Fruit fly (Drosophila melanogaster) whole organism, wandering third instar larva: ENCODE results near the gene CG8564.

ENCODE experiments used
- CG32264 ChIP-seq: fragments of 200-800 bp; sonication (Bioruptor generic); optimal IDR thresholded peaks from 2 replicates; lab custom pipeline; 2016; ENCODE audit warnings: missing biosample characterization, missing genetic modification characterization
- GATAd ChIP-seq: sonication (Bioruptor generic); optimal IDR thresholded peaks from 2 replicates; lab custom pipeline; 2016; ENCODE audit warnings: missing biosample characterization, missing genetic modification characterization
- OdsH ChIP-seq: fragments of 200-800 bp; sonication (Bioruptor generic); optimal IDR thresholded peaks from 2 replicates; lab custom pipeline; 2016; ENCODE audit warnings: missing biosample characterization, mild to moderate bottlenecking, missing genetic modification characterization
- Rel ChIP-seq, 2 experiments: fragments of 200-800 bp; sonication (Bioruptor generic) in 1 of 2; optimal IDR thresholded peaks; 2 replicates in 1 of 2; 3 replicates in 1 of 2; lab custom pipeline; 2016 to 2019; ENCODE audit warnings: mild to moderate bottlenecking in 2 of 2, missing biosample characterization in 2 of 2, missing genetic modification characterization in 2 of 2, moderate library complexity in 1 of 2
- Vsx2 ChIP-seq: fragments of 200-300, 225-300 bp; sonication (Bioruptor generic); optimal IDR thresholded peaks from 2 replicates; lab custom pipeline; 2018; ENCODE audit warnings: missing biosample characterization, missing genetic modification characterization; ENCODE audit not compliant: partially characterized antibody
- jim ChIP-seq: fragments of 175-275, 200-325 bp; sonication (Bioruptor generic); optimal IDR thresholded peaks from 2 replicates; lab custom pipeline; 2016; ENCODE audit warnings: missing biosample characterization, mild to moderate bottlenecking, missing genetic modification characterization
- pan ChIP-seq: fragments of >200 bp; optimal IDR thresholded peaks from 2 replicates; lab custom pipeline; 2017
- rgr ChIP-seq: fragments of 200-800 bp; sonication (Bioruptor generic); optimal IDR thresholded peaks from 3 replicates; lab custom pipeline; 2016; ENCODE audit warnings: missing biosample characterization, mild to moderate bottlenecking, missing genetic modification characterization
- sage ChIP-seq: fragments of 200-800 bp; sonication (Bioruptor generic); optimal IDR thresholded peaks from 2 replicates; lab custom pipeline; 2016; ENCODE audit warnings: missing biosample characterization, mild to moderate bottlenecking, missing genetic modification characterization
- sv ChIP-seq: fragments of 200-800 bp; sonication (Bioruptor generic); optimal IDR thresholded peaks from 3 replicates; lab custom pipeline; 2016; ENCODE audit warnings: missing biosample characterization, missing genetic modification characterization
- usp ChIP-seq: fragments of >200 bp; optimal IDR thresholded peaks from 2 replicates; lab custom pipeline; 2017; ENCODE audit warnings: missing biosample characterization, missing genetic modification characterization

DNA sequence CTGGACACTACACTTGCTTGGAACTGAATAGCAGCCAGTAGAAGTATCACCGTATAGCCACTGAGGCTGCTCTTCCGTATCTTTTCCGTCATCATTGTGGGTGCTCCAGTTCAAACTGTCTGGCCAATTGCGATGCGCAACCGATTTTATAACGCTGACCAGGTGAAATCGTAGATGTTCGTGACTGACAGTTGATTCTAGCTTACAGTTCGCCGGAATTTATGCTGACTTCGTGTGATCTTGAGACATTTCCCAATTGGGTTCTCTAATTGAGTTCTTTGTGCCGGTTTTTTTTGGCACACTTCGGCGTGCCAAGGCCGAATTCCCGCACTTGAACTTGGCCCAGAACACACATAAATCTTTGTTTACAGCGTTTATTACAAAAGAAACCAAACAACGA lies 40.8 kb downstream of the CG8564 start, which contains the start of gene CG14834:
- no peak for TF ChIP-seq CG32264 (GFP tag; lab: Kevin White, UChicago)
- TF ChIP-seq GATAd: no peak
- no peak for TF ChIP-seq sage
- no peak for TF ChIP-seq Vsx2 (GFP tag; lab: Kevin White, UChicago)
- no peak for TF ChIP-seq rgr (GFP tag; lab: Kevin White, UChicago)
- no peak for TF ChIP-seq sv (GFP tag; lab: Kevin White, UChicago)
- no peak for TF ChIP-seq jim
- no peak for TF ChIP-seq usp (GFP tag; lab: Kevin White, UChicago)
- TF ChIP-seq OdsH (GFP tag; lab: Kevin White, UChicago): no peak
- TF ChIP-seq pan: no peak
- no peak for TF ChIP-seq Rel (GFP tag; optimal IDR thresholded peaks at IDR 0.05; lab: Kevin White, UChicago)
- TF ChIP-seq Rel (tag; optimal IDR thresholded peaks at IDR 0.05; lab: Kevin White, UChicago): no peak
